Fruit fly (Drosophila melanogaster) Kc167 (cell line): ENCODE data around the gene CG13671.

Experiments used
- Myc ChIP-seq: fragments of >200 bp; optimal IDR thresholded peaks from 2 replicates; lab custom pipeline; 2017; ENCODE audit warnings: missing external identifiers
- Sin3A ChIP-seq: fragments of >200 bp; optimal IDR thresholded peaks from 2 replicates; lab custom pipeline; 2018; ENCODE audit warnings: missing external identifiers
- insv ChIP-seq: fragments of >200 bp; optimal IDR thresholded peaks from 3 replicates; lab custom pipeline; 2018; ENCODE audit warnings: missing external identifiers
- psq ChIP-seq: fragments of >200 bp; optimal IDR thresholded peaks from 2 replicates; lab custom pipeline; 2017; ENCODE audit warnings: missing external identifiers

dm6 chr3L:8285773-8286172 is 14.1 kb upstream of the CG13671 start:
- TF ChIP-seq insv (lab: Kevin White, UChicago) (no peak), Myc (lab: Kevin White, UChicago) (no peak), psq (no peak), Sin3A (lab: Kevin White, UChicago) (no peak)
